Fruit fly (Drosophila melanogaster) whole organism, pupa: ENCODE measurements around the gene Amnionless.
A peak's percentile ranks its signal among the peaks of the same experiment; 100 is the strongest.

Source experiments
- CG14655 ChIP-seq: fragments of 200-800 bp; sonication (Bioruptor generic); optimal IDR thresholded peaks from 3 replicates; lab custom pipeline; 2017; ENCODE audit warnings: mild to moderate bottlenecking, missing biosample characterization, missing genetic modification reagents, missing genetic modification characterization
- CG15710 ChIP-seq: fragments of 200-800 bp; sonication (Bioruptor generic); optimal IDR thresholded peaks from 2 replicates; lab custom pipeline; 2018; ENCODE audit warnings: missing biosample characterization, mild to moderate bottlenecking, missing genetic modification characterization, moderate library complexity
- CG17806 ChIP-seq: fragments of 200-800 bp; sonication (Bioruptor generic); optimal IDR thresholded peaks from 2 replicates; lab custom pipeline; 2018; ENCODE audit warnings: missing biosample characterization, mild to moderate bottlenecking, missing genetic modification characterization, moderate library complexity
- CG32121 ChIP-seq: fragments of 200-800 bp; sonication (Bioruptor generic); IDR thresholded peaks from 2 replicates; pipeline ENCODE4 v1.3.6; 2022; ENCODE audit warnings: missing biosample characterization, missing genetic modification characterization
- CG8301 ChIP-seq: fragments of 200-800 bp; sonication (Bioruptor generic); optimal IDR thresholded peaks from 2 replicates; lab custom pipeline; 2018; ENCODE audit warnings: missing biosample characterization, mild to moderate bottlenecking, missing genetic modification characterization
- EcR ChIP-seq: fragments of 200-800 bp; sonication (Bioruptor generic); optimal IDR thresholded peaks from 3 replicates; lab custom pipeline; 2019; ENCODE audit warnings: missing biosample characterization, missing genetic modification characterization, mild to moderate bottlenecking, moderate library complexity, missing genetic modification reagents
- Pif1B ChIP-seq: fragments of 200-800 bp; sonication (Bioruptor generic); optimal IDR thresholded peaks from 3 replicates; lab custom pipeline; 2016; ENCODE audit warnings: missing biosample characterization, missing genetic modification characterization
- gl ChIP-seq: fragments of 200-800 bp; sonication (Bioruptor generic); optimal IDR thresholded peaks from 2 replicates; lab custom pipeline; 2018; ENCODE audit warnings: missing biosample characterization, mild to moderate bottlenecking, missing genetic modification characterization
- rn ChIP-seq: fragments of 200-800 bp; sonication (Bioruptor generic); IDR thresholded peaks from 2 replicates; pipeline ENCODE4 v1.3.6; 2022; ENCODE audit warnings: missing biosample characterization, missing genetic modification characterization

DNA sequence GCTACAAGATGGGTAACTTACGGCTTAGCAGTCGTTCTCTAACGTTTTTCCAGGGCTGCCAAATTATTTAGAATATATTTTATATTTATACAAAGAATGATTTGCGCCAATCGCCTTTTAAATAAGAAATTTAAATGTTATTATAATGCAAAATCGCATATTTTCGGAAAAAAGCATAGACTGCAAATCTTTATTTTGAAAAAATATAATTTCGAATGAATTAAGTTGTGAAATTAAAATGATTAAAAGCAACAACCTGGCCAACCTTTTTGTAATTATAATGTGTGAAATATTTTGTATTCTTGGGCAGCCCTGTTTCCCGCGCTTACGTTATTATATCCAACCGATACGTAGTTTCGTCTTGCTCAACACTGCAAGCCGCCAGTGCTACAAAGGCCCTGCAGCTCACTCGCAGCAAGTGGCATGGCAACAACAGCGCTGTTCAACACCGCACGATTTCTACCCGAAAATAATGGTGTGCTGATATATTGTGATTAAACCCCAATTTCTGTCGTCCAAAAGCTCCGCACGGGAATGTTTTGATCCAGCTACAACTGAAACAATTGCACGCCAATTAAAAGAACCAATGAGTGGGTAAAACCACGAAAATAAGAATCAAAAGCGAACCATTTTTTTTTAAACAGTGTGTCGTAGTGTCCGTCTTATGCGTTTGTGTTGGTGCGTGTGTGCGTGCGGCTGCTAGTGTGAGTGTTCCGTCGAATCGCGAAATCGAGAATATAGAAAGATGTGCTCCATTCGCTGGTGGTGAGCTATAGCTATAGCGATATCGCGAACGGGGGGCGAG is 8.7 kb upstream of the Amnionless start, which contains the start of gene Pi3K21B:
- TF ChIP-seq Pif1B (GFP tag; lab: Kevin White, UChicago) (peak; percentile 53), CG14655 (GFP tag; lab: Kevin White, UChicago) (no peak), CG15710 (tag; lab: Kevin White, UChicago) (peak; percentile 90), EcR (GFP tag; lab: Kevin White, UChicago) (no peak), CG17806 (tag; lab: Kevin White, UChicago) (peak; percentile 75), CG32121 (GFP tag; lab: Robert Waterston, UW) (peak; percentile 67; the same call in 1 of the 2 replicates), rn (GFP tag; lab: Robert Waterston, UW) (peak; percentile 48; the same call in 1 of the 2 replicates), gl (tag; lab: Kevin White, UChicago) (no peak), CG8301 (tag; lab: Kevin White, UChicago) (peak; percentile 71)
